Fruit fly (Drosophila melanogaster): ENCODE measurements around the gene Pde1c.

The Pde1c gene

DNA sequence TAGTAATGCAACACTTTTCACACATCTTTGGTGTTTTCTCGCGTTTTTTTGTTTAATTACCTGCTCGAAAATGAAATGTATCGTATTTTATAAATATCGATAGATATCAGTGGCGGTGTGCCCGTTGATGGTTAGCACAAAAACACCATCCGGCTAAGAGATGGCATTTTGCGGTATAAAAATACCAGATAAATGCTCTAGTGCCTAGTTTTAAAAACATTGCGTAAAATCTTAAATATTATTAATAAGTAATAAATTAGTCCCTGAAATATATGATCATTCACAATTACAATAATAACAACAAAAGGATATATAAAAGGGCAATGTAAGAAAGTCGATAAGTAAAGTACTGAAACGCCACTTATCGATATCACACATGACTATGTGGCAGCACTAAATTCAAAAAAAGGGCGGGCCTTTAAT is 114.7 kb downstream of the Pde1c start, which contains the start of gene CycY (continued):
- TF ChIP-seq D (optimal IDR thresholded peaks at IDR 0.05) (no peak), D (GFP tag; optimal IDR thresholded peaks at IDR 0.05) (no peak), CG17186 (GFP tag; optimal IDR thresholded peaks at IDR 0.05) (peak; percentile 27), H15 (GFP tag; IDR thresholded peaks at IDR 0.05) (no peak), CG6683 (GFP tag; optimal IDR thresholded peaks at IDR 0.05) (no peak), CG4854 (GFP tag; optimal IDR thresholded peaks at IDR 0.05) (no peak)

DNA sequence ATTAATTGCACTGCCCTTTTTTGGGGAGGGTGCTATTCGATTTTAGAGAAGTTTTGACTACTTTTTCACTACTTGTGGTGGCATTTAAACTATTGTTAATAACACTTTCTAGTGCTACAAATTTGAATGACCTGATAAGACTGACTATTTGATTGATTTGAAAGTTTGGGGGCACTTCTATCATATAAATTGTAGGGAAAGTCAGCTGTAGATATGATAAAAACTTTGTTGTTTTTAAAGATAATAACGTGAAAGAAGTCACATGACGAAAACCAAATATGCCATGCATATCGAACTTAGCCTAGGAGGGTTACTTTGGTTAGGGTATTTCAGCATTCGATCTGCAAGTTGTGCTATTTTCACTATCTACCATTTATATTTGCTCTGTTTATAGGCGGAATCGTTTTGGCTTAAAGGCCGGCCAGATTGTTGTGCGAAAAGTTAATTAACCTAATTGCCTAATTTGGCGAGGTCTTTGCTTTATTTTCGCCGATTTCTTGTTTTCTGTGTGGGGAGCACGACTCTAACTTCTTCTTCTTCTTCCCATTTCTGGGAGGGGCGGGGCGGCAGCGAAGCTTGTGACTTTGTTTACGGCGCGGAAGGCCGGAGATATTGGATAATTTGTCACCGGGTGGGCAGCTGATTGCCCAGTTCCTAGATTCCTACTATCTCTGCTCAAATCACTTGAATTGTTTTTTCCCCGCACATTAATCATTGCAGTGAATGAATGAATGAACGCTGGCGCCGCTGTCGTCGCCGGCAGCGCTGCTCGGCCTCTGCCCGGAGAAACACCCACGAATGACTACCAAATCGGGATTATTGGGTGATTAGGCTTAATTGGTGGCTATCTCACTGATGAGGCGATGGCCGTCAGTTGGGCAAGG is 115.3 kb downstream of the Pde1c start:
- TF ChIP-seq E2f1 (GFP tag; IDR thresholded peaks at IDR 0.05) (no peak), sd (tag; optimal IDR thresholded peaks at IDR 0.05) (no peak), CG15601 (tag; optimal IDR thresholded peaks at IDR 0.05) (no peak), Bteb2 (GFP tag; optimal IDR thresholded peaks at IDR 0.05) (no peak), CG16863 (GFP tag; optimal IDR thresholded peaks at IDR 0.05) (no peak), GATAe (GFP tag; conservative IDR thresholded peaks at IDR 0.05) (no peak), CG43689 (GFP tag; IDR thresholded peaks at IDR 0.05) (no peak), CG9797 (GFP tag; optimal IDR thresholded peaks at IDR 0.05) (no peak), CoRest (tag; optimal IDR thresholded peaks at IDR 0.05) (no peak), ranshi (GFP tag; IDR thresholded peaks at IDR 0.05) (no peak), CG6175 (GFP tag; IDR thresholded peaks at IDR 0.05) (no peak), Hr3 (GFP tag; optimal IDR thresholded peaks at IDR 0.05) (no peak), Sin3A (optimal IDR thresholded peaks at IDR 0.05) (no peak), Opbp (GFP tag; IDR thresholded peaks at IDR 0.05; ENCODE audit: partially characterized antibody) (no peak), CG8388 (GFP tag; optimal IDR thresholded peaks at IDR 0.05) (no peak), sqz (GFP tag; optimal IDR thresholded peaks at IDR 0.05) (no peak), bigmax (GFP tag; optimal IDR thresholded peaks at IDR 0.05) (no peak), fru (optimal IDR thresholded peaks at IDR 0.05) (no peak), sim (GFP tag; IDR thresholded peaks at IDR 0.05) (no peak), CG11695 (GFP tag; IDR thresholded peaks at IDR 0.05) (no peak), cg (GFP tag; optimal IDR thresholded peaks at IDR 0.05) (no peak), exex (tag; optimal IDR thresholded peaks at IDR 0.05) (peak; percentile 27), ato (GFP tag; IDR thresholded peaks at IDR 0.05; ENCODE audit: partially characterized antibody) (no peak), ara (GFP tag; IDR thresholded peaks at IDR 0.05) (no peak), chinmo (GFP tag; IDR thresholded peaks at IDR 0.05; ENCODE audit: partially characterized antibody) (0 out of 4 replicates have a peak, but pooled peaks have one; percentile 68), CG7987 (GFP tag; optimal IDR thresholded peaks at IDR 0.05) (no peak), seq (GFP tag; IDR thresholded peaks at IDR 0.05) (no peak), MBD-R2 (GFP tag; IDR thresholded peaks at IDR 0.05) (peak; percentile 43; the same call in 1 of the 2 replicates), unc-4 (GFP tag; IDR thresholded peaks at IDR 0.05; ENCODE audit: partially characterized antibody) (no peak), Lim3 (GFP tag; IDR thresholded peaks at IDR 0.05) (no peak), PHDP (tag; optimal IDR thresholded peaks at IDR 0.05) (no peak), hth (optimal IDR thresholded peaks at IDR 0.05) (no peak), Pdp1 (GFP tag; optimal IDR thresholded peaks at IDR 0.05) (no peak), CG11696 (GFP tag; IDR thresholded peaks at IDR 0.05) (no peak), CG4404 (GFP tag; IDR thresholded peaks at IDR 0.05) (no peak), Ets97D (GFP tag; optimal IDR thresholded peaks at IDR 0.05) (no peak), CG16813 (GFP tag; IDR thresholded peaks at IDR 0.05; ENCODE audit: partially characterized antibody) (no peak), usp (GFP tag; optimal IDR thresholded peaks at IDR 0.05) (no peak), CG31388 (GFP tag; optimal IDR thresholded peaks at IDR 0.05) (no peak), knrl (GFP tag; IDR thresholded peaks at IDR 0.05; ENCODE audit: partially characterized antibody) (no peak), CG17186 (GFP tag; optimal IDR thresholded peaks at IDR 0.05) (no peak), CG34224 (GFP tag; IDR thresholded peaks at IDR 0.05; ENCODE audit: partially characterized antibody) (no peak; the same call in 2 of the 3 replicates), CG3281 (GFP tag; optimal IDR thresholded peaks at IDR 0.05) (peak; percentile 15)
